Worm (Caenorhabditis elegans): ENCODE measurements around the gene Y97E10AR.2.

Y97E10AR.2 gene

ce11 chrV:7995878-7996277, at the start of gene Y97E10AR.2:
Gene Y97E10AR.2, plus strand, starts transcription at chrV:7996178.
- TF ChIP-seq fkh-10 (GFP tag; optimal IDR thresholded peaks at IDR 0.05) (no peak), ceh-28 (tag; optimal IDR thresholded peaks at IDR 0.05) (no peak), R02D3.7 (tag; optimal IDR thresholded peaks at IDR 0.05) (no peak), elt-3 (tag; optimal IDR thresholded peaks at IDR 0.05) (no peak), jun-1 (tag; optimal IDR thresholded peaks at IDR 0.05) (no peak)

DNA sequence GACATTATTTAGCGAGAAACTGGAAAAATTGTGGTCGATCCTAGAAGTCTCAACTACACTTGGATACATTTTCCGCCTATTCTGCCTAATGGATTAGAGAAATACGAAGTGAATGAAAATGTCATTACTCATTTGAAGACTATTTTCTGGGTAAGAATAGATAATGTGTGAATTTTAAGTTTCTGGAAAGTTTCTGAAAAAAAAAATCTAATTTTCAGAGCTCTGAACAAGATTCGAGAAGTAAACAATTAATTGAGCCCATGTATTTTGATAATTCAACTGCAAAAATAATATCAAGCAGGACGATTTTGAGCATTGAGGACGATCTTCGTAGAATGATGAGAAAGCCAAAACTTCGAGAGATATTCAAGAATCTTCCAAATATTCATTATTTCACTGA, 49.7 kb upstream of the Y97E10AR.2 start:
- TF ChIP-seq unc-39 (tag; optimal IDR thresholded peaks at IDR 0.05) (no peak), aly-2 (tag; optimal IDR thresholded peaks at IDR 0.05) (no peak), lsy-12 (tag; optimal IDR thresholded peaks at IDR 0.05) (no peak), ceh-16 (tag; optimal IDR thresholded peaks at IDR 0.05) (no peak), nhr-25 (tag; optimal IDR thresholded peaks at IDR 0.05) (no peak), sea-2 (GFP tag; optimal IDR thresholded peaks at IDR 0.05) (no peak), pha-4 (tag; optimal IDR thresholded peaks at IDR 0.05) (no peak), jun-1 (tag; optimal IDR thresholded peaks at IDR 0.05) (no peak), daf-12 (tag; optimal IDR thresholded peaks at IDR 0.05) (no peak), nhr-43 (tag; optimal IDR thresholded peaks at IDR 0.05; ENCODE audit: poor library complexity, severe bottlenecking) (no peak), nhr-237 (tag; optimal IDR thresholded peaks at IDR 0.05) (no peak), R02D3.7 (tag; optimal IDR thresholded peaks at IDR 0.05) (no peak), elt-3 (tag; optimal IDR thresholded peaks at IDR 0.05) (no peak), elt-2 (tag; optimal IDR thresholded peaks at IDR 0.05) (no peak)

DNA sequence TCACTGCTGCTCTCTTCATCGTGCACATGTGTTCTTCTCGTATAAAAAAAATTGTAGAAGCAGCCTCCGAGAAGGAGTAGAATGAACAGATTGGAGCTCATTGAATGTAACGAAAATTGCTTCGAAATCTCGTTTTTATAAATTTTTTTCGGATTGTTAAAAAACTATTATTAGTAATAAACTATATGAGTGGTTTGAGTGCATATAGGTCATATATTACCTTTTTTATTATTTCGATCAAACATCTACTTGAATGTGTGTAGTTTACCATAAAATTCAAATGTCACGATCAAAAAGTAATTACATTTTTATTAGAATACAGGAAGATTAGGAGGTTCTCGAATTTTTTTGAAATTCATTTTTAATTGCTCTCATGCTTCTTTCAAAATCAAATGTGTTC, 43.1 kb upstream of the Y97E10AR.2 start, which contains the start of gene clec-216:
clec-216 (minus strand) TSS at position 101 of the 400 bp plus-strand sequence.
- TF ChIP-seq elt-1 (tag; optimal IDR thresholded peaks at IDR 0.05): no peak
- TF ChIP-seq lin-15B (tag; optimal IDR thresholded peaks at IDR 0.05): no peak
- TF ChIP-seq nhr-23 (tag; optimal IDR thresholded peaks at IDR 0.05): no peak
- no peak for TF ChIP-seq ama-1 (optimal IDR thresholded peaks at IDR 0.05)
- TF ChIP-seq ZK546.5 (tag; optimal IDR thresholded peaks at IDR 0.05): no peak
- TF ChIP-seq nhr-28 (tag; optimal IDR thresholded peaks at IDR 0.05): no peak
- TF ChIP-seq elt-2 (tag; optimal IDR thresholded peaks at IDR 0.05): no peak
- no peak for TF ChIP-seq egl-27 (tag; optimal IDR thresholded peaks at IDR 0.05)
- no peak for TF ChIP-seq nhr-237 (tag; optimal IDR thresholded peaks at IDR 0.05)
- no peak for TF ChIP-seq R02D3.7 (tag; optimal IDR thresholded peaks at IDR 0.05)
- TF ChIP-seq lsy-12 (tag; optimal IDR thresholded peaks at IDR 0.05): no peak
- no peak for TF ChIP-seq nhr-25 (tag; optimal IDR thresholded peaks at IDR 0.05)
- no peak for TF ChIP-seq mml-1 (tag; optimal IDR thresholded peaks at IDR 0.05)

DNA sequence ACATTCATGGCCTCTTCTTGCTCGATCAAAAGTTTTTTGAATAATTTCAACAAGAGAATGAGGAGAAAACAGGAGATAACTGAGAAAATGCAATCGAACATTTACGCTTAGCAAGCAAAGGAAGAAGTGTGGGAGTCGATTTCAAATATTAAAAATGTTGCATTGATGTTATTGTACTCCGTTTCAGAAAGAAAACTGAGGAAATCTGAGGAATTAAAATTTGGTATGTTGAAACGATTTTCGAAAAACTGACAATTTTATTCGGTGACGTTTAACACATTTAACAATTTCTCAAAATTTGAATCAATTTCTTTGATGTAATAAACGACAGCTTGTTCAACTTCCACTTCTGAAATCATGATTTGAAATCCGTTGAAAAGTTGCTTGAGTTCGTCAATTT, 41.4 kb upstream of the Y97E10AR.2 start, which contains the start of gene F26D11.13:
F26D11.13 (minus strand) TSS at position 101 of the 400 bp plus-strand sequence.
- TF ChIP-seq fos-1 (tag; optimal IDR thresholded peaks at IDR 0.05) (no peak), pqm-1 (tag; optimal IDR thresholded peaks at IDR 0.05) (no peak), elt-3 (tag; optimal IDR thresholded peaks at IDR 0.05) (no peak), nhr-25 (tag; optimal IDR thresholded peaks at IDR 0.05) (no peak), tbx-2 (tag; optimal IDR thresholded peaks at IDR 0.05) (no peak), sea-2 (GFP tag; optimal IDR thresholded peaks at IDR 0.05) (no peak), elt-2 (tag; optimal IDR thresholded peaks at IDR 0.05) (no peak), snpc-4 (tag; optimal IDR thresholded peaks at IDR 0.05) (no peak), unc-62 (GFP tag; optimal IDR thresholded peaks at IDR 0.05) (no peak), daf-12 (tag; optimal IDR thresholded peaks at IDR 0.05) (no peak), jun-1 (tag; optimal IDR thresholded peaks at IDR 0.05) (no peak), nhr-67 (tag; optimal IDR thresholded peaks at IDR 0.05) (no peak), ztf-11 (tag; optimal IDR thresholded peaks at IDR 0.05) (no peak), nhr-11 (tag; optimal IDR thresholded peaks at IDR 0.05) (no peak), nhr-77 (tag; optimal IDR thresholded peaks at IDR 0.05) (no peak), nhr-76 (tag; optimal IDR thresholded peaks at IDR 0.05) (no peak), lin-15B (tag; optimal IDR thresholded peaks at IDR 0.05) (no peak), ceh-28 (tag; optimal IDR thresholded peaks at IDR 0.05) (no peak), skn-1 (tag; optimal IDR thresholded peaks at IDR 0.05) (no peak), nfya-1 (tag; optimal IDR thresholded peaks at IDR 0.05; ENCODE audit: insufficient read depth) (no peak)

DNA sequence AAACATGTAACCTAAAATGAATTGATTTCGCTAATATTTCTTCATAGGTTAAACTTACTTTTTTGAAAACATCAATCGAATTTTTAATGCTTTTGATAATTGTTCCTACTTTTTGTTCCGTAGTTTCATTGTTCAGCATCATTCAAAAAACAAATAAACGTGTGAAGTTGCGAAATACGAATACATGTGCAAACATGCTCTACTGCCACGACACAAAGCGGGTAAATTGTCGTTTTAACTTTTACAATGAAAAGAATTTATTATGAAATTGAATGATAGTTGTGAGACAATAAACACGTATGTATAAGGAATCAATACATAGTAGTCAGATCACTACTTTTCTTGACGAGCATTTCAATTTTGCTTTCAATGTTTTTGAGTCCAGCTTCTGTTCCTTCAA, 40.8 kb upstream of the Y97E10AR.2 start, which contains the start of gene F26D11.12:
F26D11.12 (minus strand) TSS at position 145 of the 400 bp plus-strand sequence.
- no peak for TF ChIP-seq nhr-237 (tag; optimal IDR thresholded peaks at IDR 0.05)
- no peak for TF ChIP-seq elt-2 (tag; optimal IDR thresholded peaks at IDR 0.05)
- TF ChIP-seq ama-1 (optimal IDR thresholded peaks at IDR 0.05): no peak
- TF ChIP-seq lin-15B (tag; optimal IDR thresholded peaks at IDR 0.05): peak; percentile 9
- no peak for TF ChIP-seq zag-1 (tag; optimal IDR thresholded peaks at IDR 0.05)
- no peak for TF ChIP-seq ceh-16 (tag; optimal IDR thresholded peaks at IDR 0.05)
- TF ChIP-seq nhr-67 (tag; optimal IDR thresholded peaks at IDR 0.05): no peak
- peak; percentile 76 for TF ChIP-seq pha-4 (tag; optimal IDR thresholded peaks at IDR 0.05)
- TF ChIP-seq nhr-23 (tag; optimal IDR thresholded peaks at IDR 0.05): no peak
- TF ChIP-seq nhr-43 (tag; optimal IDR thresholded peaks at IDR 0.05; ENCODE audit: poor library complexity, severe bottlenecking): no peak
- peak; percentile 6 for TF ChIP-seq pqm-1 (tag; optimal IDR thresholded peaks at IDR 0.05)
- TF ChIP-seq snpc-4 (tag; optimal IDR thresholded peaks at IDR 0.05): peak; percentile 4
- TF ChIP-seq unc-39 (tag; optimal IDR thresholded peaks at IDR 0.05): no peak
- no peak for TF ChIP-seq tbx-2 (tag; optimal IDR thresholded peaks at IDR 0.05)
